Worm (Caenorhabditis elegans) whole organism, L3 larva: ENCODE results near the gene rsa-2.

Experiments
- R02D3.7 ChIP-seq: fragments of 150-350 bp; optimal IDR thresholded peaks from 2 replicates; lab custom pipeline; 2014; ENCODE audit warnings: missing biosample characterization, missing genetic modification characterization
- ZK546.5 ChIP-seq: sonication (generic microtip); optimal IDR thresholded peaks from 2 replicates; lab custom pipeline; 2017; ENCODE audit warnings: missing biosample characterization, missing genetic modification characterization
- aly-2 ChIP-seq: fragments of 150-350 bp; optimal IDR thresholded peaks from 2 replicates; lab custom pipeline; 2014; ENCODE audit warnings: missing biosample characterization, missing genetic modification characterization
- ceh-16 ChIP-seq: sonication (generic microtip); optimal IDR thresholded peaks from 2 replicates; lab custom pipeline; 2017; ENCODE audit warnings: missing biosample characterization, missing genetic modification characterization
- ceh-28 ChIP-seq: fragments of 150-350 bp; optimal IDR thresholded peaks from 2 replicates; lab custom pipeline; 2014; ENCODE audit warnings: missing biosample characterization, missing genetic modification reagents, missing genetic modification characterization
- ceh-82 ChIP-seq: fragments of 150-350 bp; optimal IDR thresholded peaks from 2 replicates; lab custom pipeline; 2014; ENCODE audit warnings: missing biosample characterization, missing genetic modification characterization
- ceh-9 ChIP-seq: sonication (generic microtip); optimal IDR thresholded peaks from 2 replicates; lab custom pipeline; 2018; ENCODE audit warnings: missing biosample characterization, missing genetic modification characterization
- daf-12 ChIP-seq: fragments of 150-350 bp; optimal IDR thresholded peaks from 2 replicates; lab custom pipeline; 2014; ENCODE audit warnings: missing biosample characterization, missing genetic modification reagents, missing genetic modification characterization
- egl-27 ChIP-seq: sonication (generic microtip); optimal IDR thresholded peaks from 4 replicates; lab custom pipeline; 2017; ENCODE audit warnings: missing biosample characterization, missing genetic modification reagents, missing genetic modification characterization
- egl-5 ChIP-seq: fragments of 150-350 bp; optimal IDR thresholded peaks from 2 replicates; lab custom pipeline; 2017; ENCODE audit warnings: missing biosample characterization, missing genetic modification reagents, missing genetic modification characterization, inconsistent platforms
- elt-1 ChIP-seq: fragments of 150-350 bp; optimal IDR thresholded peaks from 2 replicates; lab custom pipeline; 2014; ENCODE audit warnings: missing biosample characterization, missing genetic modification characterization
- elt-2 ChIP-seq: sonication (generic microtip); optimal IDR thresholded peaks from 2 replicates; lab custom pipeline; 2016; ENCODE audit warnings: missing genetic modification reagents, mild to moderate bottlenecking, missing genetic modification characterization, missing compliant biosample characterization
- elt-3 ChIP-seq, 3 experiments: fragments of 150-350 bp in 1 of 3; sonication (generic microtip) in 2 of 3; optimal IDR thresholded peaks; 2 replicates in 2 of 3; 4 replicates in 1 of 3; lab custom pipeline; 2014 to 2017; ENCODE audit warnings: missing biosample characterization in 3 of 3, missing genetic modification characterization in 3 of 3
- eor-1 ChIP-seq, 2 experiments: fragments of 150-350 bp; optimal IDR thresholded peaks; 2 replicates each; lab custom pipeline; 2014 to 2018; ENCODE audit warnings: missing biosample characterization in 2 of 2, missing genetic modification characterization in 2 of 2
- fkh-10 ChIP-seq: sonication (generic microtip); optimal IDR thresholded peaks from 2 replicates; lab custom pipeline; 2017; ENCODE audit warnings: missing biosample characterization, missing genetic modification reagents, missing genetic modification characterization
- fkh-2 ChIP-seq: fragments of 150-350 bp; optimal IDR thresholded peaks from 2 replicates; lab custom pipeline; 2014; ENCODE audit warnings: missing biosample characterization, missing genetic modification reagents, missing genetic modification characterization
- fos-1 ChIP-seq: fragments of 150-350 bp; optimal IDR thresholded peaks from 2 replicates; lab custom pipeline; 2014; ENCODE audit warnings: missing biosample characterization, missing genetic modification characterization
- hmg-11 ChIP-seq: sonication (generic microtip); optimal IDR thresholded peaks from 2 replicates; lab custom pipeline; 2016; ENCODE audit warnings: missing genetic modification characterization, missing compliant biosample characterization
- jun-1 ChIP-seq: fragments of 150-350 bp; optimal IDR thresholded peaks from 2 replicates; lab custom pipeline; 2014; ENCODE audit warnings: missing biosample characterization, missing genetic modification reagents, missing genetic modification characterization
- lin-15B ChIP-seq: fragments of 150-350 bp; optimal IDR thresholded peaks from 2 replicates; lab custom pipeline; 2014; ENCODE audit warnings: missing biosample characterization, missing genetic modification characterization
- lin-39 ChIP-seq: fragments of 150-350 bp; optimal IDR thresholded peaks from 2 replicates; lab custom pipeline; 2018; ENCODE audit warnings: missing biosample characterization, missing genetic modification reagents, missing genetic modification characterization
- mdl-1 ChIP-seq: fragments of 150-350 bp; optimal IDR thresholded peaks from 2 replicates; lab custom pipeline; 2014; ENCODE audit warnings: missing biosample characterization, missing genetic modification characterization
- mml-1 ChIP-seq: fragments of 150-350 bp; sonication (generic microtip); optimal IDR thresholded peaks from 3 replicates; lab custom pipeline; 2014; ENCODE audit warnings: missing biosample characterization, missing genetic modification characterization
- nfya-1 ChIP-seq: sonication (generic microtip); optimal IDR thresholded peaks from 2 replicates; lab custom pipeline; 2017; ENCODE audit warnings: missing genetic modification characterization, mild to moderate bottlenecking, missing compliant biosample characterization, antibody characterized with exemption, moderate library complexity; ENCODE audit not compliant: insufficient read depth
- nhr-11 ChIP-seq: fragments of 150-350 bp; optimal IDR thresholded peaks from 2 replicates; lab custom pipeline; 2014; ENCODE audit warnings: missing biosample characterization, missing genetic modification characterization
- nhr-12 ChIP-seq: fragments of 150-350 bp; optimal IDR thresholded peaks from 2 replicates; lab custom pipeline; 2014; ENCODE audit warnings: missing biosample characterization, missing genetic modification characterization
- nhr-23 ChIP-seq: fragments of 150-350 bp; optimal IDR thresholded peaks from 2 replicates; lab custom pipeline; 2014; ENCODE audit warnings: missing biosample characterization, missing genetic modification reagents, missing genetic modification characterization
- nhr-237 ChIP-seq: fragments of 150-350 bp; optimal IDR thresholded peaks from 2 replicates; lab custom pipeline; 2014; ENCODE audit warnings: missing biosample characterization, missing genetic modification characterization
- nhr-25 ChIP-seq: sonication (generic microtip); optimal IDR thresholded peaks from 2 replicates; lab custom pipeline; 2017; ENCODE audit warnings: missing biosample characterization, missing genetic modification characterization
- nhr-28 ChIP-seq: fragments of 150-350 bp; optimal IDR thresholded peaks from 2 replicates; lab custom pipeline; 2014; ENCODE audit warnings: missing biosample characterization, missing genetic modification characterization
- nhr-67 ChIP-seq: fragments of 150-350 bp; optimal IDR thresholded peaks from 2 replicates; lab custom pipeline; 2014; ENCODE audit warnings: missing biosample characterization, missing genetic modification characterization
- nhr-77 ChIP-seq: fragments of 150-350 bp; optimal IDR thresholded peaks from 2 replicates; lab custom pipeline; 2014; ENCODE audit warnings: missing biosample characterization, missing genetic modification characterization
- pha-4 ChIP-seq: fragments of 150-350 bp; optimal IDR thresholded peaks from 2 replicates; lab custom pipeline; 2014; ENCODE audit warnings: missing biosample characterization, missing genetic modification reagents, missing genetic modification characterization
- pqm-1 ChIP-seq: fragments of 150-350 bp; optimal IDR thresholded peaks from 2 replicates; lab custom pipeline; 2017; ENCODE audit warnings: missing biosample characterization, missing genetic modification characterization, inconsistent platforms
- skn-1 ChIP-seq: fragments of 150-350 bp; optimal IDR thresholded peaks from 2 replicates; lab custom pipeline; 2014; ENCODE audit warnings: missing biosample characterization, missing genetic modification characterization
- snpc-4 ChIP-seq: fragments of 150-350 bp; optimal IDR thresholded peaks from 2 replicates; lab custom pipeline; 2014; ENCODE audit warnings: missing biosample characterization, missing genetic modification characterization
- tbx-2 ChIP-seq: sonication (generic microtip); optimal IDR thresholded peaks from 2 replicates; lab custom pipeline; 2016; ENCODE audit warnings: mild to moderate bottlenecking, missing genetic modification characterization, missing compliant biosample characterization
- unc-39 ChIP-seq: sonication (generic microtip); optimal IDR thresholded peaks from 4 replicates; lab custom pipeline; 2017; ENCODE audit warnings: missing biosample characterization, missing genetic modification characterization
- unc-62 ChIP-seq: fragments of 150-350 bp; sonication (generic microtip); optimal IDR thresholded peaks from 4 replicates; lab custom pipeline; 2014; ENCODE audit warnings: missing biosample characterization, missing genetic modification reagents, missing genetic modification characterization
- zag-1 ChIP-seq: fragments of 150-350 bp; optimal IDR thresholded peaks from 2 replicates; lab custom pipeline; 2014; ENCODE audit warnings: missing biosample characterization, missing genetic modification characterization
- ztf-11 ChIP-seq: fragments of 150-350 bp; optimal IDR thresholded peaks from 2 replicates; lab custom pipeline; 2014; ENCODE audit warnings: missing biosample characterization, missing genetic modification characterization
- ztf-4 ChIP-seq: fragments of 150-350 bp; optimal IDR thresholded peaks from 2 replicates; lab custom pipeline; 2014; ENCODE audit warnings: missing biosample characterization, missing genetic modification characterization

Gene rsa-2

ce11 chrIII:11063259-11063658, at the start of gene rsa-2:
rsa-2 (plus strand) TSS chrIII:11063479.
- TF ChIP-seq pqm-1 (tag; lab: Kevin White, UChicago) (no peak), hmg-11 (peak; percentile 86), nfya-1 (tag; lab: Kevin White, UChicago) (peak; percentile 61), elt-1 (tag; lab: Kevin White, UChicago) (no peak), lin-15B (tag; lab: Kevin White, UChicago) (peak; percentile 26), elt-2 (peak; percentile 21), nhr-23 (tag; lab: Kevin White, UChicago) (no peak), ztf-4 (tag; lab: Kevin White, UChicago) (no peak), mml-1 (tag; lab: Kevin White, UChicago) (no peak), ceh-28 (peak; percentile 26), lin-39 (peak; percentile 18), pha-4 (peak; percentile 51), egl-5 (tag; lab: Kevin White, UChicago) (no peak), ceh-82 (tag; lab: Kevin White, UChicago) (peak; percentile 22), nhr-25 (tag; lab: Kevin White, UChicago) (peak; percentile 9)

DNA sequence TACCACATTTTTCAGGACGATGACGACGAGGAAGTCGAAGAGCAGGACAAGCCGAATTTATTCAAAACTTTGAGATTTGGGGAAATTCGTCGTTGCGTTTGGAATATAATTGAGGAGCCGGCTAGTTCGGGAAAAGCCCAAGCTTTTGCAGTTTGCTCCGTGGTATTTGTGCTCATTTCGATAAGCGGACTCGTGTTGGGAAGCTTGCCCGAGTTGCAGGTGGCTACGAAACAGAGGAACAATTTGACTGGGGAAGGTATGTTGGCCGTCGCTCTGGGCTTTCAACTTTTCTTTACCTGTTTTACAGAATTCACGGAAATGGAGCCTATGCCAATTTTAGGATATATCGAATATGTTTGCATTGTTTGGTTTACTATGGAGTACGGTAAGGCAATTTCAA, 41.0 kb upstream of the rsa-2 start:
- TF ChIP-seq elt-1 (tag; lab: Kevin White, UChicago), result no peak
- no peak for TF ChIP-seq ceh-16 (tag; lab: Kevin White, UChicago)
- TF ChIP-seq nhr-77, result no peak
- TF ChIP-seq R02D3.7 (tag; lab: Kevin White, UChicago), result no peak
- no peak for TF ChIP-seq nhr-23 (tag; lab: Kevin White, UChicago)
- no peak for TF ChIP-seq ceh-82 (tag; lab: Kevin White, UChicago)
- no peak for TF ChIP-seq mdl-1
- no peak for TF ChIP-seq ZK546.5 (tag; lab: Kevin White, UChicago)
- TF ChIP-seq nhr-237 (tag; lab: Kevin White, UChicago), result no peak
- TF ChIP-seq fkh-10 (GFP tag; lab: Kevin White, UChicago), result no peak
- TF ChIP-seq nhr-67, result no peak
- no peak for TF ChIP-seq ceh-28
- TF ChIP-seq pqm-1 (tag; lab: Kevin White, UChicago), result no peak
- TF ChIP-seq unc-62 (GFP tag; lab: Kevin White, UChicago), result no peak
- TF ChIP-seq egl-27 (tag; lab: Kevin White, UChicago), result no peak
- no peak for TF ChIP-seq nfya-1 (tag; lab: Kevin White, UChicago)
- TF ChIP-seq ceh-9, result no peak

- TF ChIP-seq nhr-237 (tag; lab: Kevin White, UChicago), result no peak
- TF ChIP-seq nhr-28 (tag; lab: Kevin White, UChicago), result no peak
- TF ChIP-seq nhr-25 (tag; lab: Kevin White, UChicago), result no peak
- TF ChIP-seq ztf-11, result no peak
- no peak for TF ChIP-seq eor-1 (tag; optimal IDR thresholded peaks at IDR 0.05; lab: Kevin White, UChicago)
- TF ChIP-seq tbx-2, result no peak
- TF ChIP-seq R02D3.7 (tag; lab: Kevin White, UChicago), result no peak
- no peak for TF ChIP-seq hmg-11
- no peak for TF ChIP-seq nfya-1 (tag; lab: Kevin White, UChicago)
- no peak for TF ChIP-seq ceh-28
- TF ChIP-seq ceh-9, result no peak
- TF ChIP-seq fos-1, result no peak
These were observed 38.1 kb upstream of the rsa-2 start for ce11 chrIII:11025138-11025537.

DNA sequence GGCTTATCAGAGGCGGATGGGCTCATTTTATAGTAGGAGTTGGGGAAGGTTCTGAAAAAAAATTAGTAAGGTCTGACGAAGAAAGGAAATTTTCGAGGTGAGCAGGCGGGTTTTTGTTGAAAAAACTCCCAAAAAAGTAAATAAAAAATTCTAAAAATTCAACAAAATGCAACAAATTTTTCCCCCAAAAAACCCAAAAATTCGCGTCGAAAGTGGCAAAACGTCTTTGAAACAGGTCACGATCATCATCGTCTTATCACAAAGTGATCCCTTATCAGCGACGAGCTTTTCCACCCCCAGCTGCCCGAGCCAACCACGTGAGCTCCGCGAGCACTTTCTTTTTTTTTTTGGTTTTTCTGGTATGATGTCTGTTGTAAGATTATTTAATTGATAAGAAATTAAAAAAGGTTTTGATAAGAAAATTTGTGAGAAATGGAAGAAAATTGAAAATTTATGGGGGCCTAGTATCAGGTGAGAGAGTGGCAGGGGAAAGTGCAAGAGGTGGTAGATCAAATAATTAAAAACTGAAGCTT, 36.7 kb upstream of the rsa-2 start, which contains the start of gene Y48A6B.7:
Y48A6B.7 (minus strand) TSS at position 51 of the 533 bp plus-strand sequence.
- TF ChIP-seq snpc-4 (tag; lab: Kevin White, UChicago) (no peak), mdl-1 (no peak), elt-2 (peak; percentile 100), unc-62 (GFP tag; lab: Kevin White, UChicago) (no peak), aly-2 (tag; lab: Kevin White, UChicago) (no peak), fos-1 (no peak), fkh-2 (tag; lab: Kevin White, UChicago) (no peak), lin-15B (tag; lab: Kevin White, UChicago) (no peak), nhr-67 (no peak), skn-1 (tag; lab: Kevin White, UChicago) (peak; percentile 36), nhr-237 (tag; lab: Kevin White, UChicago) (no peak), egl-5 (tag; lab: Kevin White, UChicago) (no peak), daf-12 (no peak), zag-1 (tag; lab: Kevin White, UChicago) (no peak), ZK546.5 (tag; lab: Kevin White, UChicago) (no peak), hmg-11 (no peak), R02D3.7 (tag; lab: Kevin White, UChicago) (no peak), nhr-77 (no peak), pqm-1 (tag; lab: Kevin White, UChicago) (peak; percentile 99), nfya-1 (tag; lab: Kevin White, UChicago) (peak; percentile 13), ztf-11 (no peak), elt-3 (tag; optimal IDR thresholded peaks at IDR 0.05; lab: Kevin White, UChicago) (no peak), nhr-11 (tag; lab: Kevin White, UChicago) (no peak), jun-1 (tag; lab: Kevin White, UChicago) (peak; percentile 20), nhr-12 (no peak), mml-1 (tag; lab: Kevin White, UChicago) (no peak), fkh-10 (GFP tag; lab: Kevin White, UChicago) (no peak), pha-4 (peak; percentile 70), unc-39 (tag; lab: Kevin White, UChicago) (no peak)
